Fruit fly (Drosophila melanogaster): ENCODE results near the gene for.

The for gene

dm6 chr2L:3628819-3629218 is 27.9 kb downstream of the for start (continued):
- TF ChIP-seq ssp (GFP tag; IDR thresholded peaks at IDR 0.05): no peak
- peak; percentile 87 for TF ChIP-seq otp (GFP tag; IDR thresholded peaks at IDR 0.05)
- TF ChIP-seq CG17802 (tag; optimal IDR thresholded peaks at IDR 0.05): peak; percentile 34
- no peak for TF ChIP-seq Opbp (GFP tag; IDR thresholded peaks at IDR 0.05; ENCODE audit: partially characterized antibody)
- TF ChIP-seq pros (GFP tag; optimal IDR thresholded peaks at IDR 0.05): no peak
- no peak for TF ChIP-seq Ets65A (GFP tag)
- TF ChIP-seq sim (GFP tag; IDR thresholded peaks at IDR 0.05): peak; percentile 86
- TF ChIP-seq Blimp-1 (GFP tag; optimal IDR thresholded peaks at IDR 0.05): peak; percentile 80
- peak; percentile 95 for TF ChIP-seq CG3407 (GFP tag; optimal IDR thresholded peaks at IDR 0.05)
- no peak for TF ChIP-seq run (tag; optimal IDR thresholded peaks at IDR 0.05)
- TF ChIP-seq CG4730 (GFP tag; IDR thresholded peaks at IDR 0.05): no peak
- TF ChIP-seq CG3163 (GFP tag; optimal IDR thresholded peaks at IDR 0.05): peak; percentile 55
- peak; percentile 95 for TF ChIP-seq CG8290 (GFP tag; optimal IDR thresholded peaks at IDR 0.05)
- peak in 1 of 2 experiments; percentile 36 for TF ChIP-seq CG8290 (tag; optimal IDR thresholded peaks at IDR 0.05)
- TF ChIP-seq yki (optimal IDR thresholded peaks at IDR 0.05): no peak
- peak; percentile 23 for TF ChIP-seq CG11723 (GFP tag; optimal IDR thresholded peaks at IDR 0.05)
- TF ChIP-seq tup (GFP tag; optimal IDR thresholded peaks at IDR 0.05): peak; percentile 49
- peak; percentile 69 for TF ChIP-seq CG11247 (GFP tag; IDR thresholded peaks at IDR 0.05)
- peak; percentile 88 for TF ChIP-seq CG13296 (GFP tag; optimal IDR thresholded peaks at IDR 0.05)
- no peak for TF ChIP-seq Hsf (GFP tag; optimal IDR thresholded peaks at IDR 0.05)
- peak; percentile 59 for TF ChIP-seq Sox102F (GFP tag; optimal IDR thresholded peaks at IDR 0.05)
- TF ChIP-seq fd96Cb (tag; optimal IDR thresholded peaks at IDR 0.05): peak; percentile 37
- 0 out of 2 replicates have a peak, but pooled peaks have one; percentile 9 for TF ChIP-seq Oaz (GFP tag; IDR thresholded peaks at IDR 0.05)
- TF ChIP-seq trh (GFP tag; optimal IDR thresholded peaks at IDR 0.05): peak; percentile 87
- TF ChIP-seq pan (optimal IDR thresholded peaks at IDR 0.05): no peak
- TF ChIP-seq pan (GFP tag; optimal IDR thresholded peaks at IDR 0.05 in 1 of 2, IDR thresholded peaks at IDR 0.05 in 1 of 2): peak in 1 of 2 experiments; percentile 77
- TF ChIP-seq CTCF (GFP tag; optimal IDR thresholded peaks at IDR 0.05): peak; percentile 41
- TF ChIP-seq Dip2 (GFP tag; IDR thresholded peaks at IDR 0.05): no peak
- TF ChIP-seq CG10366 (GFP tag; IDR thresholded peaks at IDR 0.05): no peak
- TF ChIP-seq CG12104 (GFP tag; optimal IDR thresholded peaks at IDR 0.05): no peak
- TF ChIP-seq fu2 (GFP tag; optimal IDR thresholded peaks at IDR 0.05): peak; percentile 52
- TF ChIP-seq Deaf1 (tag; optimal IDR thresholded peaks at IDR 0.05): no peak
- TF ChIP-seq chn (GFP tag; optimal IDR thresholded peaks at IDR 0.05): peak; percentile 77
- TF ChIP-seq CG4820 (GFP tag; optimal IDR thresholded peaks at IDR 0.05): no peak
- TF ChIP-seq HLH3B (GFP tag; IDR thresholded peaks at IDR 0.05): peak; percentile 38; the same call in 1 of the 2 replicates
- peak; percentile 86; the same call in 2 of the 3 replicates for TF ChIP-seq so (GFP tag; IDR thresholded peaks at IDR 0.05)
- no peak for TF ChIP-seq luna (GFP tag; optimal IDR thresholded peaks at IDR 0.05)
- TF ChIP-seq Optix (GFP tag; IDR thresholded peaks at IDR 0.05): no peak
- TF ChIP-seq CG13775 (GFP tag; optimal IDR thresholded peaks at IDR 0.05): peak; percentile 3
- TF ChIP-seq CG9932 (GFP tag; IDR thresholded peaks at IDR 0.05): 0 out of 2 replicates have a peak, but pooled peaks have one; percentile 25
- no peak for TF ChIP-seq CoRest (tag; optimal IDR thresholded peaks at IDR 0.05)
- peak; percentile 91 for TF ChIP-seq NC2β (GFP tag; optimal IDR thresholded peaks at IDR 0.05)
- peak; percentile 96 for TF ChIP-seq ATbp (GFP tag; optimal IDR thresholded peaks at IDR 0.05)
- peak; percentile 71 for TF ChIP-seq CG6765 (GFP tag; optimal IDR thresholded peaks at IDR 0.05)
- no peak for TF ChIP-seq CG10565 (GFP tag; optimal IDR thresholded peaks at IDR 0.05)
- TF ChIP-seq Max (GFP tag; optimal IDR thresholded peaks at IDR 0.05): no peak
- TF ChIP-seq p53 (GFP tag; optimal IDR thresholded peaks at IDR 0.05): peak; percentile 43
- no peak for TF ChIP-seq h (optimal IDR thresholded peaks at IDR 0.05)
- peak; percentile 94 for TF ChIP-seq HLHmδ (GFP tag; optimal IDR thresholded peaks at IDR 0.05)
- TF ChIP-seq Dp (GFP tag; optimal IDR thresholded peaks at IDR 0.05): no peak
- no peak for TF ChIP-seq Lpt (GFP tag; optimal IDR thresholded peaks at IDR 0.05)
- no peak for TF ChIP-seq ftz-f1 (GFP tag; optimal IDR thresholded peaks at IDR 0.05)
- no peak for TF ChIP-seq fru (optimal IDR thresholded peaks at IDR 0.05)
- peak; percentile 73 for TF ChIP-seq slp2 (GFP tag; optimal IDR thresholded peaks at IDR 0.05)
- TF ChIP-seq ttk (GFP tag; IDR thresholded peaks at IDR 0.05): no peak
